Fruit fly (Drosophila melanogaster) whole organism: ENCODE results near the gene Rnmt.
A peak's percentile ranks its signal among the peaks of the same experiment; 100 is the strongest.

Experiments
- CG8478 ChIP-seq: fragments of >200 bp; optimal IDR thresholded peaks from 2 replicates; lab custom pipeline; 2018; ENCODE audit warnings: inconsistent platforms
- Dll ChIP-seq: fragments of >200 bp; optimal IDR thresholded peaks from 2 replicates; lab custom pipeline; 2017
- EcR ChIP-seq, 2 experiments: fragments of >200 bp; optimal IDR thresholded peaks; 2 replicates each; lab custom pipeline; 2017; ENCODE audit warnings: missing biosample characterization in 2 of 2, missing genetic modification characterization in 2 of 2, missing genetic modification reagents in 2 of 2
- pan ChIP-seq: fragments of >200 bp; optimal IDR thresholded peaks from 2 replicates; lab custom pipeline; 2017
- psq ChIP-seq: fragments of >200 bp; optimal IDR thresholded peaks from 2 replicates; lab custom pipeline; 2017
- usp ChIP-seq: fragments of >200 bp; optimal IDR thresholded peaks from 2 replicates; lab custom pipeline; 2017; ENCODE audit warnings: missing biosample characterization, missing genetic modification characterization, mixed read lengths

The Rnmt gene

dm6 chr2L:15009703-15010102, at the start of gene Rnmt, which contains the start of gene THG:
Gene Rnmt (plus strand): TSS chr2L:15009939.
Gene THG (minus strand): TSS chr2L:15009724.
- TF ChIP-seq EcR (GFP tag; optimal IDR thresholded peaks at IDR 0.05; lab: Kevin White, UChicago) (no peak), psq (lab: Kevin White, UChicago) (no peak), usp (no peak), CG8478 (lab: Kevin White, UChicago) (no peak), Dll (lab: Kevin White, UChicago) (no peak), pan (no peak)

dm6 chr2L:14972133-14972532, 37.6 kb upstream of the Rnmt start, which contains the start of gene side-II:
Gene side-II (minus strand): TSS chr2L:14972300.
- TF ChIP-seq psq (lab: Kevin White, UChicago) (no peak), CG8478 (lab: Kevin White, UChicago) (no peak), EcR (GFP tag; optimal IDR thresholded peaks at IDR 0.05; lab: Kevin White, UChicago) (no peak), Dll (lab: Kevin White, UChicago) (no peak), pan (no peak), usp (no peak)

dm6 chr2L:14972836-14973235, 36.9 kb upstream of the Rnmt start:
- no peak for TF ChIP-seq Dll (lab: Kevin White, UChicago)
- no peak for TF ChIP-seq pan
- TF ChIP-seq EcR (GFP tag; optimal IDR thresholded peaks at IDR 0.05; lab: Kevin White, UChicago), result no peak
- no peak for TF ChIP-seq usp

- TF ChIP-seq psq (lab: Kevin White, UChicago) (no peak), CG8478 (lab: Kevin White, UChicago) (no peak), EcR (GFP tag; optimal IDR thresholded peaks at IDR 0.05; lab: Kevin White, UChicago) (no peak), pan (no peak), Dll (lab: Kevin White, UChicago) (no peak), usp (no peak)
Observed at dm6 chr2L:14992889-14993288, 16.9 kb upstream of the Rnmt start.

- TF ChIP-seq usp, result no peak
Observed at dm6 chr2L:14994834-14995506, 14.8 kb upstream of the Rnmt start.

- TF ChIP-seq CG8478 (lab: Kevin White, UChicago) (no peak), Dll (lab: Kevin White, UChicago) (peak; percentile 26), EcR (GFP tag; optimal IDR thresholded peaks at IDR 0.05; lab: Kevin White, UChicago) (peak in 1 of 2 experiments; percentile 3), psq (lab: Kevin White, UChicago) (no peak)
Observed at dm6 chr2L:14995594-14996463, 13.9 kb upstream of the Rnmt start.

dm6 chr2L:14997370-14997769, 12.4 kb upstream of the Rnmt start, which contains the start of gene mol:
Gene mol (minus strand): TSS chr2L:14997559.
- no peak for TF ChIP-seq CG8478 (lab: Kevin White, UChicago)
- peak; percentile 37 for TF ChIP-seq Dll (lab: Kevin White, UChicago)

dm6 chr2L:15000360-15000759, 9.4 kb upstream of the Rnmt start:
- TF ChIP-seq psq (lab: Kevin White, UChicago) (no peak), CG8478 (lab: Kevin White, UChicago) (no peak), pan (no peak)

dm6 chr2L:15001847-15002246, 7.9 kb upstream of the Rnmt start:
- TF ChIP-seq pan (no peak), usp (no peak), psq (lab: Kevin White, UChicago) (no peak), CG8478 (lab: Kevin White, UChicago) (no peak), EcR (GFP tag; optimal IDR thresholded peaks at IDR 0.05; lab: Kevin White, UChicago) (no peak), Dll (lab: Kevin White, UChicago) (no peak)

- no peak for TF ChIP-seq EcR (GFP tag; optimal IDR thresholded peaks at IDR 0.05; lab: Kevin White, UChicago)
- TF ChIP-seq Dll (lab: Kevin White, UChicago), result no peak
Observed at dm6 chr2L:15005505-15005904, 4.2 kb upstream of the Rnmt start, which contains the start of gene DCTN5-p25. Gene DCTN5-p25 (plus strand): TSS chr2L:15005733.

- TF ChIP-seq pan (no peak), CG8478 (lab: Kevin White, UChicago) (no peak), Dll (lab: Kevin White, UChicago) (no peak), usp (no peak), EcR (GFP tag; optimal IDR thresholded peaks at IDR 0.05; lab: Kevin White, UChicago) (no peak)
Observed at dm6 chr2L:15007331-15007863, 2.3 kb upstream of the Rnmt start, which contains the start of the genes Ankrd49 and NC2beta. Gene Ankrd49 (minus strand): TSS chr2L:15007431. Gene NC2beta (plus strand): TSS chr2L:15007813.

- TF ChIP-seq psq (lab: Kevin White, UChicago) (no peak), Dll (lab: Kevin White, UChicago) (no peak), usp (no peak), pan (no peak), CG8478 (lab: Kevin White, UChicago) (no peak), EcR (GFP tag; optimal IDR thresholded peaks at IDR 0.05; lab: Kevin White, UChicago) (no peak)
Observed at dm6 chr2L:15008034-15008433, 1.7 kb upstream of the Rnmt start.
